Fruit fly (Drosophila melanogaster): Measurements from ENCODE around the gene Pdp.

Gene Pdp

DNA sequence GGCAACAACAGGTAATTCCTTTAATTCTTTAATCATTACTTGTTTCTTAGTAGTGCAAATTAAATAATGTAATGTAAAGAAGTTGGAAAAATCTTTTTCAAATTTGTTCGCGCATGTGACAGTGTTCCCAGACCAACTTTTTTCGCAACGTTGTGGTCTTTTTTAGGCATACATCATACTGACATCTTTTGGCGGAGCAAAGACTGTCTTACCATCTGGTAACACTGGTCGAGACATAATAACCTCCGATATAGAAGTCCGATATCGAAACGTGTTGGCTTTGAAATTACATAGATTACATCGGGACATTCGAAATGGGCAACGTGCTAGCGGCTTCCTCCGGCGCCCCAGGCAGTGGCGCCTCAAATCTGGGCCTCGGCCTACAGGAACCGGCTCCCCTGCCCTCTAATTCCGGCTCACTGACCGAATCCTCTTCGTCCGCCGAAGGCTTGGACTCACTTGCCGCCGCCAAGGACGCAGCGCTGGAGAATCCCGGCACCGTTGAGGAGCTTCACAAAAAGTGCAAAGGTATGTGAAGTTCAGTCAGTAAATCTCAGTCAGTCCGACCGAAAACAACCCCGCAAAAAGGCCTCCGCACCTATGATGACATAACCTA, 2.8 kb upstream of the Pdp start (continued):
- TF ChIP-seq CG8290 (GFP tag; optimal IDR thresholded peaks at IDR 0.05) (no peak), CG8290 (tag; optimal IDR thresholded peaks at IDR 0.05) (peak in 1 of 2 experiments; percentile 58), CrebB (tag; optimal IDR thresholded peaks at IDR 0.05) (no peak), CG12299 (tag; optimal IDR thresholded peaks at IDR 0.05) (no peak), Hr78 (GFP tag; optimal IDR thresholded peaks at IDR 0.05) (no peak), CG3163 (GFP tag; optimal IDR thresholded peaks at IDR 0.05) (no peak), tup (GFP tag; optimal IDR thresholded peaks at IDR 0.05) (no peak), CG2116 (GFP tag; optimal IDR thresholded peaks at IDR 0.05) (peak; percentile 25), crc (GFP tag; optimal IDR thresholded peaks at IDR 0.05) (no peak), Ets97D (GFP tag; optimal IDR thresholded peaks at IDR 0.05) (peak; percentile 32), CG16813 (GFP tag; IDR thresholded peaks at IDR 0.05; ENCODE audit: partially characterized antibody) (peak; percentile 36; the same call in 1 of the 3 replicates), salm (tag; optimal IDR thresholded peaks at IDR 0.05) (no peak), CG6175 (GFP tag; IDR thresholded peaks at IDR 0.05) (no peak), sr (GFP tag; IDR thresholded peaks at IDR 0.05) (no peak), ap (GFP tag; IDR thresholded peaks at IDR 0.05) (no peak), CG7745 (tag; optimal IDR thresholded peaks at IDR 0.05) (no peak), CG17829 (tag; optimal IDR thresholded peaks at IDR 0.05) (peak; percentile 24), E2f1 (GFP tag; IDR thresholded peaks at IDR 0.05) (no peak), CG13894 (tag; optimal IDR thresholded peaks at IDR 0.05) (no peak), Atf6 (GFP tag; IDR thresholded peaks at IDR 0.05) (no peak), Fer1 (GFP tag; optimal IDR thresholded peaks at IDR 0.05) (peak; percentile 22), CG17385 (GFP tag; optimal IDR thresholded peaks at IDR 0.05) (no peak), CG18764 (GFP tag; optimal IDR thresholded peaks at IDR 0.05) (no peak), CG4282 (GFP tag; optimal IDR thresholded peaks at IDR 0.05) (no peak), CG1233 (GFP tag; optimal IDR thresholded peaks at IDR 0.05) (no peak), CG2678 (tag; optimal IDR thresholded peaks at IDR 0.05) (no peak), CG14050 (GFP tag; IDR thresholded peaks at IDR 0.05) (no peak), Kr (GFP tag; optimal IDR thresholded peaks at IDR 0.05) (no peak), chm (GFP tag; IDR thresholded peaks at IDR 0.05) (no peak), pzg (GFP tag; optimal IDR thresholded peaks at IDR 0.05) (peak; percentile 91), CG1792 (GFP tag; optimal IDR thresholded peaks at IDR 0.05) (no peak), h (optimal IDR thresholded peaks at IDR 0.05) (no peak), CG8388 (GFP tag; optimal IDR thresholded peaks at IDR 0.05) (no peak), Mrtf (GFP tag; IDR thresholded peaks at IDR 0.05) (no peak), CG1832 (GFP tag; optimal IDR thresholded peaks at IDR 0.05) (no peak), dan (GFP tag; IDR thresholded peaks at IDR 0.05) (no peak), sc (optimal IDR thresholded peaks at IDR 0.05) (no peak), sc (GFP tag; optimal IDR thresholded peaks at IDR 0.05) (no peak), shn (GFP tag; optimal IDR thresholded peaks at IDR 0.05) (no peak), Myb (GFP tag; optimal IDR thresholded peaks at IDR 0.05) (peak; percentile 31), CG3838 (GFP tag; optimal IDR thresholded peaks at IDR 0.05) (no peak), CG34224 (GFP tag; IDR thresholded peaks at IDR 0.05; ENCODE audit: partially characterized antibody) (0 out of 3 replicates have a peak, but pooled peaks have one; percentile 24), CG7928 (GFP tag; optimal IDR thresholded peaks at IDR 0.05) (peak; percentile 37), CG3847 (GFP tag; IDR thresholded peaks at IDR 0.05) (0 out of 2 replicates have a peak, but pooled peaks have one; percentile 20), CG31365 (tag; optimal IDR thresholded peaks at IDR 0.05) (no peak), oc (tag; optimal IDR thresholded peaks at IDR 0.05) (no peak), NfI (GFP tag; optimal IDR thresholded peaks at IDR 0.05) (no peak), CG15514 (GFP tag; optimal IDR thresholded peaks at IDR 0.05) (peak; percentile 75), az2 (GFP tag; optimal IDR thresholded peaks at IDR 0.05) (no peak), bab2 (GFP tag; optimal IDR thresholded peaks at IDR 0.05) (no peak), Aef1 (GFP tag; IDR thresholded peaks at IDR 0.05) (no peak), NC2α (GFP tag; optimal IDR thresholded peaks at IDR 0.05) (no peak)
